Fruit fly (Drosophila melanogaster) whole organism, embryonic: ENCODE data around the gene CG6126.

ENCODE experiments used
- Aef1 ChIP-seq: fragments of 200-800 bp; sonication (Bioruptor generic); IDR thresholded peaks from 3 replicates; pipeline ENCODE4 v1.3.6; 2022; ENCODE audit warnings: missing biosample characterization, missing genetic modification characterization
- Asciz ChIP-seq: fragments of 200-800 bp; sonication (Bioruptor generic); optimal IDR thresholded peaks from 2 replicates; lab custom pipeline; 2017; ENCODE audit warnings: missing biosample characterization, mild to moderate bottlenecking, missing genetic modification characterization, missing genetic modification reagents
- B-H1 ChIP-seq: fragments of 200-800 bp; sonication (Bioruptor generic); IDR thresholded peaks from 3 replicates; pipeline ENCODE4 v1.3.6; 2022; ENCODE audit warnings: missing biosample characterization, missing genetic modification characterization
- BtbVII ChIP-seq: fragments of 200-800 bp; sonication (Bioruptor generic); optimal IDR thresholded peaks from 3 replicates; lab custom pipeline; 2017; ENCODE audit warnings: missing biosample characterization, mild to moderate bottlenecking, missing genetic modification characterization
- CG10543 ChIP-seq: fragments of 200-800 bp; sonication (Bioruptor generic); optimal IDR thresholded peaks from 3 replicates; lab custom pipeline; 2017; ENCODE audit warnings: missing biosample characterization, mild to moderate bottlenecking, missing genetic modification characterization, moderate library complexity
- CG12071 ChIP-seq: fragments of 200-800 bp; sonication (Bioruptor generic); optimal IDR thresholded peaks from 3 replicates; lab custom pipeline; 2018; ENCODE audit warnings: missing biosample characterization, mild to moderate bottlenecking, missing genetic modification characterization
- CG12155 ChIP-seq: fragments of 200-800 bp; sonication (Bioruptor generic); optimal IDR thresholded peaks from 3 replicates; lab custom pipeline; 2016; ENCODE audit warnings: missing biosample characterization, missing genetic modification characterization
- CG13624 ChIP-seq: fragments of 200-800 bp; sonication (Bioruptor generic); optimal IDR thresholded peaks from 2 replicates; lab custom pipeline; 2016; ENCODE audit warnings: missing biosample characterization, missing genetic modification characterization
- CG34422 ChIP-seq: fragments of 200-800 bp; sonication (Bioruptor generic); IDR thresholded peaks from 3 replicates; pipeline ENCODE4 v1.3.6; 2022; ENCODE audit warnings: missing biosample characterization, missing genetic modification characterization
- CG3847 ChIP-seq: fragments of 200-800 bp; sonication (Bioruptor generic); IDR thresholded peaks from 2 replicates; pipeline ENCODE4 v1.3.6; 2022; ENCODE audit warnings: missing biosample characterization, missing genetic modification characterization
- CG4854 ChIP-seq: fragments of 200-800 bp; sonication (Bioruptor generic); optimal IDR thresholded peaks from 2 replicates; lab custom pipeline; 2016; ENCODE audit warnings: missing biosample characterization, missing genetic modification characterization, inconsistent platforms
- CG6654 ChIP-seq: fragments of 200-800 bp; sonication (Bioruptor generic); optimal IDR thresholded peaks from 2 replicates; lab custom pipeline; 2017; ENCODE audit warnings: missing biosample characterization, mild to moderate bottlenecking, missing genetic modification characterization
- CG7357 ChIP-seq: fragments of 200-800 bp; sonication (Bioruptor generic); IDR thresholded peaks from 3 replicates; pipeline ENCODE4 v1.3.6; 2022; ENCODE audit warnings: missing biosample characterization, missing genetic modification characterization
- Chrac-16 ChIP-seq: fragments of 200-800 bp; sonication (Bioruptor generic); optimal IDR thresholded peaks from 3 replicates; lab custom pipeline; 2016; ENCODE audit warnings: missing biosample characterization, missing genetic modification characterization
- Dfd ChIP-seq, 2 experiments: fragments of >200 bp; optimal IDR thresholded peaks; 2 replicates each; lab custom pipeline; 2017; ENCODE audit warnings: missing biosample characterization in 2 of 2, missing genetic modification characterization in 2 of 2
- Doc2 ChIP-seq: fragments of 200-800 bp; sonication (Bioruptor generic); IDR thresholded peaks from 2 replicates; pipeline ENCODE4 v1.3.6; 2022; ENCODE audit warnings: missing biosample characterization, missing genetic modification characterization
- Ets97D ChIP-seq: fragments of 200-800 bp; sonication (Bioruptor generic); optimal IDR thresholded peaks from 3 replicates; lab custom pipeline; 2016; ENCODE audit warnings: missing biosample characterization, missing genetic modification characterization
- GATAe ChIP-seq: fragments of 200-800 bp; sonication (Bioruptor generic); conservative IDR thresholded peaks from 2 replicates; pipeline ENCODE4 v1.3.6; 2022; ENCODE audit warnings: missing biosample characterization, missing genetic modification characterization
- Gug ChIP-seq: fragments of 200-800 bp; sonication (Bioruptor generic); IDR thresholded peaks from 4 replicates; pipeline ENCODE4 v1.3.6; 2022; ENCODE audit warnings: missing biosample characterization, missing genetic modification characterization
- HLH3B ChIP-seq: fragments of 200-800 bp; sonication (Bioruptor generic); IDR thresholded peaks from 2 replicates; pipeline ENCODE4 v1.3.6; 2022; ENCODE audit warnings: missing biosample characterization, missing genetic modification characterization
- Hr3 ChIP-seq: fragments of 200-800 bp; sonication (Bioruptor generic); optimal IDR thresholded peaks from 3 replicates; lab custom pipeline; 2016; ENCODE audit warnings: missing biosample characterization, missing genetic modification characterization
- Hr51 ChIP-seq, 2 experiments: fragments of 200-800 bp; sonication (Bioruptor generic); optimal IDR thresholded peaks; 2 replicates in 1 of 2; 3 replicates in 1 of 2; lab custom pipeline; 2016 to 2018; ENCODE audit warnings: missing biosample characterization in 2 of 2, missing genetic modification characterization in 2 of 2, mild to moderate bottlenecking in 1 of 2, moderate library complexity in 1 of 2
- Jarid2 ChIP-seq: fragments of 200-800 bp; sonication (Bioruptor generic); optimal IDR thresholded peaks from 3 replicates; lab custom pipeline; 2017; ENCODE audit warnings: mild to moderate bottlenecking, missing biosample characterization, missing genetic modification reagents, missing genetic modification characterization
- MBD-R2 ChIP-seq: fragments of 200-800 bp; sonication (Bioruptor generic); IDR thresholded peaks from 2 replicates; pipeline ENCODE4 v1.3.6; 2022; ENCODE audit warnings: missing biosample characterization, missing genetic modification characterization
- NC2α ChIP-seq: fragments of 200-800 bp; sonication (Bioruptor generic); optimal IDR thresholded peaks from 2 replicates; lab custom pipeline; 2016; ENCODE audit warnings: missing biosample characterization, missing genetic modification characterization
- Nf-YC ChIP-seq: fragments of 200-800 bp; optimal IDR thresholded peaks from 3 replicates; lab custom pipeline; 2019; ENCODE audit warnings: missing biosample characterization, mild to moderate bottlenecking, missing genetic modification characterization, moderate library complexity
- Optix ChIP-seq: fragments of 200-800 bp; sonication (Bioruptor generic); IDR thresholded peaks from 3 replicates; pipeline ENCODE4 v1.3.6; 2022; ENCODE audit warnings: missing biosample characterization, missing genetic modification characterization
- PHDP ChIP-seq: fragments of 200-800 bp; sonication (Bioruptor generic); optimal IDR thresholded peaks from 3 replicates; lab custom pipeline; 2018; ENCODE audit warnings: missing biosample characterization, mild to moderate bottlenecking, missing genetic modification characterization, moderate library complexity
- Ptx1 ChIP-seq: fragments of 200-800 bp; sonication (Bioruptor generic); IDR thresholded peaks from 2 replicates; pipeline ENCODE4 v1.3.6; 2022; ENCODE audit warnings: missing biosample characterization, missing genetic modification characterization
- Tbp ChIP-seq: fragments of >200 bp; optimal IDR thresholded peaks from 2 replicates; lab custom pipeline; 2018; ENCODE audit warnings: missing biosample characterization, missing genetic modification characterization
- amos ChIP-seq: fragments of 200-800 bp; sonication (Bioruptor generic); IDR thresholded peaks from 2 replicates; pipeline ENCODE4 v1.3.6; 2022; ENCODE audit warnings: missing biosample characterization, missing genetic modification characterization; ENCODE audit not compliant: partially characterized antibody
- ase ChIP-seq: fragments of 200-800 bp; sonication (Bioruptor generic); IDR thresholded peaks from 3 replicates; pipeline ENCODE4 v1.3.6; 2022; ENCODE audit warnings: missing biosample characterization, missing genetic modification characterization
- bigmax ChIP-seq: fragments of 200-800 bp; sonication (Bioruptor generic); optimal IDR thresholded peaks from 2 replicates; lab custom pipeline; 2018; ENCODE audit warnings: missing biosample characterization, mild to moderate bottlenecking, missing genetic modification characterization
- crc ChIP-seq: fragments of 200-800 bp; sonication (Bioruptor generic); optimal IDR thresholded peaks from 2 replicates; lab custom pipeline; 2016; ENCODE audit warnings: missing biosample characterization, missing genetic modification characterization
- crol ChIP-seq: fragments of 200-800 bp; sonication (Bioruptor generic); IDR thresholded peaks from 2 replicates; pipeline ENCODE4 v1.3.6; 2022; ENCODE audit warnings: missing biosample characterization, missing genetic modification characterization
- cwo ChIP-seq: fragments of 200-800 bp; sonication (Bioruptor generic); optimal IDR thresholded peaks from 3 replicates; lab custom pipeline; 2017; ENCODE audit warnings: missing biosample characterization, missing genetic modification characterization, mild to moderate bottlenecking, moderate library complexity, missing genetic modification reagents
- dysf ChIP-seq: fragments of 200-800 bp; sonication (Bioruptor generic); IDR thresholded peaks from 3 replicates; pipeline ENCODE4 v1.3.6; 2022; ENCODE audit warnings: missing biosample characterization, missing genetic modification characterization
- eve ChIP-seq, 2 experiments: fragments of >200 bp; optimal IDR thresholded peaks; 2 replicates each; lab custom pipeline; 2017; ENCODE audit warnings: missing biosample characterization in 2 of 2, missing genetic modification characterization in 2 of 2
- eyg ChIP-seq: fragments of 200-800 bp; sonication (Bioruptor generic); optimal IDR thresholded peaks from 3 replicates; lab custom pipeline; 2016; ENCODE audit warnings: missing biosample characterization, missing genetic modification characterization
- gem ChIP-seq: fragments of 200-800 bp; sonication (Bioruptor generic); optimal IDR thresholded peaks from 2 replicates; lab custom pipeline; 2019; ENCODE audit warnings: missing biosample characterization, mild to moderate bottlenecking, missing genetic modification characterization, moderate library complexity
- kay ChIP-seq: fragments of 200-800 bp; sonication (Bioruptor generic); optimal IDR thresholded peaks from 2 replicates; lab custom pipeline; 2016; ENCODE audit warnings: missing biosample characterization, missing genetic modification characterization
- lola ChIP-seq, 3 experiments: fragments of >200 bp in 2 of 3; fragments of 200-800 bp in 1 of 3; sonication (Bioruptor generic) in 1 of 3; optimal IDR thresholded peaks; 2 replicates each; lab custom pipeline; 2017 to 2019; ENCODE audit warnings: missing biosample characterization in 3 of 3, missing genetic modification characterization in 3 of 3, mild to moderate bottlenecking in 1 of 3, moderate library complexity in 1 of 3
- mam ChIP-seq: fragments of 200-800 bp; sonication (Bioruptor generic); optimal IDR thresholded peaks from 3 replicates; lab custom pipeline; 2016; ENCODE audit warnings: missing biosample characterization, missing genetic modification characterization
- nerfin-1 ChIP-seq: fragments of 200-800 bp; sonication (Bioruptor generic); optimal IDR thresholded peaks from 3 replicates; lab custom pipeline; 2019; ENCODE audit warnings: missing biosample characterization, mild to moderate bottlenecking, missing genetic modification characterization, moderate library complexity
- otp ChIP-seq: fragments of 200-800 bp; sonication (Bioruptor generic); IDR thresholded peaks from 3 replicates; pipeline ENCODE4, ENCODE4 v1.3.6; 2022; ENCODE audit warnings: missing biosample characterization, missing genetic modification characterization
- peb ChIP-seq: fragments of 200-800 bp; sonication (Bioruptor generic); IDR thresholded peaks from 2 replicates; pipeline ENCODE4 v1.3.6; 2022; ENCODE audit warnings: missing biosample characterization, missing genetic modification characterization
- sens-2 ChIP-seq: fragments of 200-800 bp; sonication (Bioruptor generic); IDR thresholded peaks from 2 replicates; pipeline ENCODE4 v1.3.6; 2022; ENCODE audit warnings: missing biosample characterization, missing genetic modification characterization
- so ChIP-seq: fragments of 200-800 bp; sonication (Bioruptor generic); IDR thresholded peaks from 3 replicates; pipeline ENCODE4 v1.3.6; 2022; ENCODE audit warnings: missing biosample characterization, missing genetic modification characterization
- sob ChIP-seq: fragments of 200-800 bp; sonication (Bioruptor generic); IDR thresholded peaks from 2 replicates; pipeline ENCODE4 v1.3.6; 2022; ENCODE audit warnings: missing biosample characterization, missing genetic modification characterization
- sr ChIP-seq: fragments of 200-800 bp; sonication (Bioruptor generic); IDR thresholded peaks from 3 replicates; pipeline ENCODE4 v1.3.6; 2022; ENCODE audit warnings: missing biosample characterization, missing genetic modification characterization
- tio ChIP-seq: fragments of 200-800 bp; sonication (Bioruptor generic); optimal IDR thresholded peaks from 2 replicates; lab custom pipeline; 2017; ENCODE audit warnings: missing biosample characterization, missing genetic modification characterization, inconsistent platforms
- tll ChIP-seq, 2 experiments: fragments of 200-800 bp in 1 of 2; fragments of >200 bp in 1 of 2; sonication (Bioruptor generic) in 1 of 2; optimal IDR thresholded peaks; 2 replicates each; lab custom pipeline; 2017 to 2019; ENCODE audit warnings: missing biosample characterization in 2 of 2, missing genetic modification characterization in 2 of 2, mild to moderate bottlenecking in 1 of 2, moderate library complexity in 1 of 2
- usp ChIP-seq: fragments of >200 bp; optimal IDR thresholded peaks from 2 replicates; lab custom pipeline; 2017; ENCODE audit warnings: missing biosample characterization, missing genetic modification characterization

CG6126 gene

DNA sequence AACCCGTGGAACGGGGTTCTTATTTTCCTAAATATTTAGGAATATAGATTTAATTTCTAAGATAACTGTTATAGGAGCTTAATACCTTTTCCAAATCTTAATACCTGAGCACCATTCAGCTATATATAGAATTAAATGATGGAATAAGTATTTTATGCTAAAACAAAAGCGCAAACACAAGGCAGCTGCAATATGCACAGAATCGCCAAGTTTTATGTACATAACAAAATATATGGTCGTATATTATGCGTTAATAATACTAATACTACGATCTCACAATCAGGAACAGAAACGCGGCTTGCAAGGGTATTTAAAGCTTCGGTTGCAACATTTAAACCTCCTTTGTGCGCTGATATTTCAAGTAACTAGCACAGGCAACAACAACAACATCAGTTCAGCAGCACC, 31.9 kb upstream of the CG6126 start (continued):
- no peak for TF ChIP-seq Jarid2 (GFP tag; lab: Kevin White, UChicago)
- TF ChIP-seq amos (GFP tag; lab: Robert Waterston, UW) = no peak
- no peak for TF ChIP-seq sens-2 (GFP tag; lab: Robert Waterston, UW)
- no peak for TF ChIP-seq BtbVII
- TF ChIP-seq eve (GFP tag; optimal IDR thresholded peaks at IDR 0.05; lab: Kevin White, UChicago) = no peak
- TF ChIP-seq PHDP = peak; percentile 15
- TF ChIP-seq Doc2 (GFP tag; lab: Robert Waterston, UW) = no peak
- no peak for TF ChIP-seq CG34422 (GFP tag; lab: Robert Waterston, UW)
- TF ChIP-seq Optix (GFP tag; lab: Robert Waterston, UW) = no peak
- no peak for TF ChIP-seq tll (GFP tag; optimal IDR thresholded peaks at IDR 0.05; lab: Kevin White, UChicago)
- TF ChIP-seq NC2α = no peak
- no peak for TF ChIP-seq ase (GFP tag; lab: Robert Waterston, UW)
- TF ChIP-seq crol = no peak
- TF ChIP-seq mam (GFP tag; lab: Kevin White, UChicago) = no peak
- no peak for TF ChIP-seq so
- TF ChIP-seq CG10543 (GFP tag; lab: Kevin White, UChicago) = no peak
- no peak for TF ChIP-seq B-H1 (GFP tag; lab: Robert Waterston, UW)
- TF ChIP-seq usp (GFP tag; lab: Kevin White, UChicago) = no peak
- no peak for TF ChIP-seq Gug (GFP tag; lab: Robert Waterston, UW)
- TF ChIP-seq MBD-R2 (GFP tag; lab: Robert Waterston, UW) = no peak
- no peak for TF ChIP-seq crc (GFP tag; lab: Kevin White, UChicago)
- no peak for TF ChIP-seq dysf (GFP tag; lab: Robert Waterston, UW)
- no peak for TF ChIP-seq CG12155 (GFP tag; lab: Kevin White, UChicago)
- peak; percentile 29 for TF ChIP-seq tio (GFP tag; lab: Kevin White, UChicago)
- TF ChIP-seq gem (tag; lab: Kevin White, UChicago) = peak; percentile 72
- TF ChIP-seq Dfd (GFP tag; optimal IDR thresholded peaks at IDR 0.05; lab: Kevin White, UChicago) = no peak
- peak in 1 of 3 experiments; percentile 52 for TF ChIP-seq lola (GFP tag; optimal IDR thresholded peaks at IDR 0.05; lab: Kevin White, UChicago)
- TF ChIP-seq peb = no peak
- TF ChIP-seq Asciz (GFP tag; lab: Kevin White, UChicago) = peak; percentile 66
- no peak for TF ChIP-seq GATAe
- TF ChIP-seq Ets97D (GFP tag; lab: Kevin White, UChicago) = no peak
- TF ChIP-seq CG12071 (GFP tag; lab: Kevin White, UChicago) = no peak
- TF ChIP-seq sob (GFP tag; lab: Robert Waterston, UW) = no peak
- TF ChIP-seq bigmax (GFP tag; lab: Kevin White, UChicago) = no peak
- TF ChIP-seq Tbp (GFP tag; lab: Kevin White, UChicago) = no peak
- no peak for TF ChIP-seq eyg (GFP tag; lab: Kevin White, UChicago)
- no peak for TF ChIP-seq otp
- TF ChIP-seq CG7357 (GFP tag; lab: Robert Waterston, UW) = no peak
- peak in 1 of 2 experiments; percentile 55 for TF ChIP-seq Hr51 (GFP tag; optimal IDR thresholded peaks at IDR 0.05; lab: Kevin White, UChicago)
- TF ChIP-seq sr (GFP tag; lab: Robert Waterston, UW) = no peak
- TF ChIP-seq CG4854 (GFP tag; lab: Kevin White, UChicago) = peak; percentile 9
- no peak for TF ChIP-seq CG6654
- TF ChIP-seq nerfin-1 = no peak
- TF ChIP-seq Ptx1 = no peak
- no peak for TF ChIP-seq kay (GFP tag; lab: Kevin White, UChicago)
- no peak for TF ChIP-seq cwo
- TF ChIP-seq CG13624 (GFP tag; lab: Kevin White, UChicago) = no peak
- no peak for TF ChIP-seq HLH3B (GFP tag; lab: Robert Waterston, UW)
- TF ChIP-seq Chrac-16 = no peak
- TF ChIP-seq CG3847 (GFP tag; lab: Robert Waterston, UW) = no peak
- no peak for TF ChIP-seq Nf-YC (tag; lab: Kevin White, UChicago)
- TF ChIP-seq Hr3 (GFP tag; lab: Kevin White, UChicago) = peak; percentile 37
- no peak for TF ChIP-seq Aef1
